Worm (Caenorhabditis elegans) whole organism, young adult: Measurements from ENCODE around the gene T07D4.2.

Source experiments
- B0019.2 ChIP-seq: fragments of 200-800 bp; sonication (Bioruptor generic); conservative IDR thresholded peaks from 2 replicates; pipeline ENCODE4 v1.3.6; 2022; ENCODE audit warnings: missing genetic modification reagents, missing genetic modification characterization, missing compliant biosample characterization
- B0035.1 ChIP-seq: sonication (generic microtip); optimal IDR thresholded peaks from 2 replicates; lab custom pipeline; 2016; ENCODE audit warnings: missing genetic modification characterization, mild to moderate bottlenecking, missing compliant biosample characterization, missing genotype, missing genetic modification reagents
- B0336.3 ChIP-seq: fragments of 200-800 bp; sonication (Bioruptor generic); IDR thresholded peaks from 2 replicates; pipeline ENCODE4 v1.3.6; 2022; ENCODE audit warnings: missing genetic modification characterization, missing compliant biosample characterization
- C17E4.6 ChIP-seq: fragments of 200-800 bp; sonication (Bioruptor generic); IDR thresholded peaks from 2 replicates; pipeline ENCODE4 v1.3.6; 2022; ENCODE audit warnings: missing genetic modification reagents, missing genetic modification characterization, missing compliant biosample characterization
- D2030.7 ChIP-seq: fragments of 200-800 bp; sonication (Bioruptor generic); IDR thresholded peaks from 2 replicates; pipeline ENCODE4 v1.3.6; 2022; ENCODE audit warnings: missing genetic modification reagents, missing genetic modification characterization, missing compliant biosample characterization
- F22D6.2 ChIP-seq: sonication (generic microtip); optimal IDR thresholded peaks from 2 replicates; lab custom pipeline; 2016; ENCODE audit warnings: mild to moderate bottlenecking, missing genetic modification characterization, missing compliant biosample characterization
- F55B11.4 ChIP-seq: sonication (generic microtip); optimal IDR thresholded peaks from 2 replicates; lab custom pipeline; 2016; ENCODE audit warnings: missing compliant biosample characterization, missing genetic modification characterization, borderline replicate concordance; ENCODE audit not compliant: insufficient read depth
- Y56A3A.18 ChIP-seq: fragments of 200-800 bp; sonication (Bioruptor generic); IDR thresholded peaks from 2 replicates; pipeline ENCODE4 v1.3.6; 2022; ENCODE audit warnings: missing genetic modification reagents, missing genetic modification characterization, missing compliant biosample characterization
- Y79H2A.3 ChIP-seq: fragments of 200-800 bp; sonication (Bioruptor generic); conservative IDR thresholded peaks from 2 replicates; pipeline ENCODE4 v1.3.6; 2022; ENCODE audit warnings: missing genetic modification reagents, missing genetic modification characterization, missing compliant biosample characterization
- ZK185.1 ChIP-seq: sonication (generic microtip); optimal IDR thresholded peaks from 2 replicates; lab custom pipeline; 2016; ENCODE audit warnings: mild to moderate bottlenecking, missing genetic modification characterization, missing compliant biosample characterization; ENCODE audit not compliant: poor library complexity, severe bottlenecking
- aptf-2 ChIP-seq: fragments of 200-800 bp; sonication (Bioruptor generic); conservative IDR thresholded peaks from 2 replicates; pipeline ENCODE4 v1.3.6; 2022; ENCODE audit warnings: missing genetic modification reagents, missing genetic modification characterization, missing compliant biosample characterization
- aptf-3 ChIP-seq: fragments of 200-800 bp; sonication (Bioruptor generic); IDR thresholded peaks from 2 replicates; pipeline ENCODE4 v1.3.6; 2022; ENCODE audit warnings: missing genetic modification characterization, missing compliant biosample characterization
- attf-3 ChIP-seq: fragments of 200-800 bp; sonication (Bioruptor generic); conservative IDR thresholded peaks from 2 replicates; pipeline ENCODE4 v1.3.6; 2022; ENCODE audit warnings: missing genetic modification reagents, missing genetic modification characterization, missing compliant biosample characterization
- attf-6 ChIP-seq: fragments of 200-800 bp; sonication (Bioruptor generic); IDR thresholded peaks from 2 replicates; pipeline ENCODE4 v1.3.6; 2022; ENCODE audit warnings: missing genetic modification reagents, missing genetic modification characterization, missing compliant biosample characterization
- bed-1 ChIP-seq: fragments of 200-800 bp; sonication (Bioruptor generic); IDR thresholded peaks from 2 replicates; pipeline ENCODE4 v1.3.6; 2022; ENCODE audit warnings: missing genetic modification reagents, missing genetic modification characterization, missing compliant biosample characterization
- ceh-100 ChIP-seq: fragments of 200-800 bp; sonication (Bioruptor generic); IDR thresholded peaks from 2 replicates; pipeline ENCODE4 v1.3.6; 2022; ENCODE audit warnings: missing genetic modification reagents, missing genetic modification characterization, missing compliant biosample characterization
- ceh-91 ChIP-seq: fragments of 200-800 bp; sonication (Bioruptor generic); IDR thresholded peaks from 2 replicates; pipeline ENCODE4 v1.3.6; 2022; ENCODE audit warnings: missing genetic modification reagents, missing genetic modification characterization, missing compliant biosample characterization
- dox-1 ChIP-seq: fragments of 200-800 bp; sonication (Bioruptor generic); IDR thresholded peaks from 2 replicates; pipeline ENCODE4 v1.3.6; 2022; ENCODE audit warnings: missing genetic modification reagents, missing genetic modification characterization, missing compliant biosample characterization
- dpff-1 ChIP-seq: sonication (generic microtip); optimal IDR thresholded peaks from 2 replicates; lab custom pipeline; 2017; ENCODE audit warnings: mild to moderate bottlenecking, missing genetic modification characterization, missing compliant biosample characterization
- dpl-1 ChIP-seq: fragments of 150-350 bp; optimal IDR thresholded peaks from 2 replicates; lab custom pipeline; 2014; ENCODE audit warnings: missing biosample characterization, missing genetic modification reagents, missing genetic modification characterization
- efl-1 ChIP-seq: fragments of 150-350 bp; optimal IDR thresholded peaks from 2 replicates; lab custom pipeline; 2014; ENCODE audit warnings: missing biosample characterization, missing genetic modification reagents, missing genetic modification characterization
- egl-18 ChIP-seq: fragments of 200-800 bp; sonication (Bioruptor generic); IDR thresholded peaks from 2 replicates; pipeline ENCODE4 v1.3.6; 2022; ENCODE audit warnings: missing genetic modification reagents, missing genetic modification characterization, missing compliant biosample characterization
- gei-17 ChIP-seq: fragments of 200-800 bp; sonication (Bioruptor generic); optimal IDR thresholded peaks from 2 replicates; lab custom pipeline; 2018; ENCODE audit warnings: mild to moderate bottlenecking, missing genetic modification characterization, missing compliant biosample characterization
- him-1 ChIP-seq: sonication (generic microtip); optimal IDR thresholded peaks from 2 replicates; lab custom pipeline; 2016; ENCODE audit warnings: missing genotype, missing genetic modification reagents, missing genetic modification characterization, missing compliant biosample characterization
- hlh-12 ChIP-seq: sonication (generic microtip); optimal IDR thresholded peaks from 2 replicates; lab custom pipeline; 2016; ENCODE audit warnings: missing genetic modification characterization, missing compliant biosample characterization
- hrde-1 ChIP-seq: sonication (generic microtip); optimal IDR thresholded peaks from 2 replicates; lab custom pipeline; 2016; ENCODE audit warnings: missing genetic modification characterization, mild to moderate bottlenecking, missing compliant biosample characterization, moderate library complexity, missing genotype, missing genetic modification reagents, borderline replicate concordance
- let-526 ChIP-seq: fragments of 200-800 bp; sonication (Bioruptor generic); IDR thresholded peaks from 2 replicates; pipeline ENCODE4 v1.3.6; 2022; ENCODE audit warnings: missing genetic modification reagents, missing genetic modification characterization, missing compliant biosample characterization
- lin-26 ChIP-seq: fragments of 200-800 bp; sonication (Bioruptor generic); IDR thresholded peaks from 2 replicates; pipeline ENCODE4 v1.3.6; 2022; ENCODE audit warnings: missing genetic modification reagents, missing genetic modification characterization, missing compliant biosample characterization
- lin-54 ChIP-seq: fragments of 200-800 bp; sonication (Bioruptor generic); optimal IDR thresholded peaks from 2 replicates; lab custom pipeline; 2018; ENCODE audit warnings: mild to moderate bottlenecking, missing genetic modification characterization, missing compliant biosample characterization
- madf-8 ChIP-seq: fragments of 200-800 bp; sonication (Bioruptor generic); conservative IDR thresholded peaks from 2 replicates; pipeline ENCODE4 v1.3.6; 2022; ENCODE audit warnings: missing genetic modification reagents, missing genetic modification characterization, missing compliant biosample characterization
- nfyb-1 ChIP-seq: fragments of 200-800 bp; sonication (Bioruptor generic); IDR thresholded peaks from 2 replicates; pipeline ENCODE4 v1.3.6; 2022; ENCODE audit warnings: missing genetic modification reagents, missing genetic modification characterization, missing compliant biosample characterization
- nhr-120 ChIP-seq: fragments of 200-800 bp; sonication (Bioruptor generic); IDR thresholded peaks from 2 replicates; pipeline ENCODE4 v1.3.6; 2022; ENCODE audit warnings: missing genetic modification characterization, missing compliant biosample characterization
- nhr-179 ChIP-seq: sonication (generic microtip); optimal IDR thresholded peaks from 2 replicates; lab custom pipeline; 2016; ENCODE audit warnings: mild to moderate bottlenecking, missing genetic modification characterization, missing compliant biosample characterization
- nhr-90 ChIP-seq: sonication (generic microtip); optimal IDR thresholded peaks from 2 replicates; lab custom pipeline; 2016; ENCODE audit warnings: missing genotype, mild to moderate bottlenecking, missing genetic modification characterization, missing compliant biosample characterization
- pbrm-1 ChIP-seq: fragments of 200-800 bp; sonication (Bioruptor generic); IDR thresholded peaks from 2 replicates; pipeline ENCODE4 v1.3.6; 2022; ENCODE audit warnings: missing genetic modification reagents, missing genetic modification characterization, missing compliant biosample characterization
- sea-2 ChIP-seq: fragments of 200-800 bp; sonication (Bioruptor generic); IDR thresholded peaks from 2 replicates; pipeline ENCODE4 v1.3.6; 2022; ENCODE audit warnings: missing genetic modification characterization, missing compliant biosample characterization
- snpc-1.1 ChIP-seq: sonication (generic microtip); optimal IDR thresholded peaks from 2 replicates; lab custom pipeline; 2017; ENCODE audit warnings: missing genetic modification characterization, mild to moderate bottlenecking, missing compliant biosample characterization, antibody characterized with exemption, moderate library complexity, missing genotype, missing genetic modification reagents; ENCODE audit not compliant: insufficient read depth
- snpc-4 ChIP-seq, 5 experiments: fragments of 150-350 bp in 1 of 5; sonication (generic microtip) in 4 of 5; optimal IDR thresholded peaks; 2 replicates each; lab custom pipeline; 2014 to 2018; ENCODE audit warnings: missing genetic modification characterization in 5 of 5, missing biosample characterization in 3 of 5, antibody characterized with exemption in 2 of 5, mild to moderate bottlenecking in 2 of 5, missing compliant biosample characterization in 2 of 5, missing genotype in 2 of 5, moderate library complexity in 2 of 5, missing genetic modification reagents in 1 of 5
- tlf-1 ChIP-seq: fragments of 200-800 bp; sonication (Bioruptor generic); optimal IDR thresholded peaks from 2 replicates; lab custom pipeline; 2018; ENCODE audit warnings: mild to moderate bottlenecking, missing genetic modification characterization, missing compliant biosample characterization
- ztf-22 ChIP-seq: fragments of 200-800 bp; sonication (Bioruptor generic); optimal IDR thresholded peaks from 2 replicates; lab custom pipeline; 2018; ENCODE audit warnings: mild to moderate bottlenecking, missing genetic modification characterization, moderate library complexity, missing compliant biosample characterization
- ztf-28 ChIP-seq: fragments of 200-800 bp; sonication (Bioruptor generic); IDR thresholded peaks from 2 replicates; pipeline ENCODE4 v1.3.6; 2022; ENCODE audit warnings: missing genetic modification reagents, missing genetic modification characterization, missing compliant biosample characterization

T07D4.2 gene

ce11 chrII:8853960-8854359, 19.8 kb downstream of the T07D4.2 start:
- TF ChIP-seq attf-6 (GFP tag; lab: Robert Waterston, UW) (no peak), hrde-1 (tag; lab: Kevin White, UChicago) (no peak), snpc-1.1 (tag; lab: Kevin White, UChicago) (no peak), dox-1 (GFP tag; lab: Robert Waterston, UW) (no peak), Y79H2A.3 (GFP tag; lab: Robert Waterston, UW) (no peak), ztf-22 (GFP tag; lab: Kevin White, UChicago) (no peak)

ce11 chrII:8853238-8853637, 20.5 kb downstream of the T07D4.2 start:
- TF ChIP-seq nhr-179 (tag; lab: Kevin White, UChicago) (no peak), sea-2 (GFP tag; lab: Robert Waterston, UW) (no peak), Y79H2A.3 (GFP tag; lab: Robert Waterston, UW) (no peak), snpc-4 (GFP tag; optimal IDR thresholded peaks at IDR 0.05; lab: Kevin White, UChicago) (no peak), snpc-4 (tag; optimal IDR thresholded peaks at IDR 0.05; lab: Kevin White, UChicago) (no peak), B0035.1 (tag; lab: Kevin White, UChicago) (no peak), B0336.3 (GFP tag; lab: Robert Waterston, UW) (no peak), efl-1 (GFP tag; lab: Kevin White, UChicago) (no peak), C17E4.6 (GFP tag; lab: Robert Waterston, UW) (no peak), nhr-120 (GFP tag; lab: Robert Waterston, UW) (no peak), ztf-22 (GFP tag; lab: Kevin White, UChicago) (no peak), aptf-2 (GFP tag; lab: Robert Waterston, UW) (no peak), attf-6 (GFP tag; lab: Robert Waterston, UW) (no peak), egl-18 (no peak), nhr-90 (tag; lab: Kevin White, UChicago) (no peak), ztf-28 (GFP tag; lab: Robert Waterston, UW) (no peak), pbrm-1 (GFP tag; lab: Robert Waterston, UW) (no peak), nfyb-1 (GFP tag; lab: Robert Waterston, UW) (no peak), Y56A3A.18 (GFP tag; lab: Robert Waterston, UW) (no peak), B0019.2 (GFP tag; lab: Robert Waterston, UW) (no peak), let-526 (GFP tag; lab: Robert Waterston, UW) (no peak)
- TF ChIP-seq, all 124 proteins: peak for 0

- TF ChIP-seq aptf-2 (GFP tag; lab: Robert Waterston, UW) (no peak), bed-1 (no peak), him-1 (no peak), hlh-12 (no peak), madf-8 (GFP tag; lab: Robert Waterston, UW) (no peak)
Measured at ce11 chrII:8851996-8852587, 21.6 kb downstream of the T07D4.2 start, which contains the start of gene oac-46. oac-46 (minus strand) TSS chrII:8852096.

- TF ChIP-seq gei-17 (GFP tag; lab: Kevin White, UChicago), result no peak
- no peak for TF ChIP-seq lin-26 (GFP tag; lab: Robert Waterston, UW)
- no peak for TF ChIP-seq dpff-1 (tag; lab: Kevin White, UChicago)
- no peak for TF ChIP-seq ceh-100 (GFP tag; lab: Robert Waterston, UW)
- TF ChIP-seq aptf-3, result no peak
- TF ChIP-seq tlf-1 (GFP tag; lab: Kevin White, UChicago), result no peak
- no peak for TF ChIP-seq egl-18
- TF ChIP-seq D2030.7 (GFP tag; lab: Robert Waterston, UW), result no peak
- no peak for TF ChIP-seq lin-54
- TF ChIP-seq dpl-1 (GFP tag; lab: Kevin White, UChicago), result no peak
- TF ChIP-seq F55B11.4 (tag; lab: Kevin White, UChicago), result no peak
- no peak for TF ChIP-seq attf-3 (GFP tag; lab: Robert Waterston, UW)
- TF ChIP-seq snpc-1.1 (tag; lab: Kevin White, UChicago), result no peak
- TF ChIP-seq ZK185.1, result no peak
- TF ChIP-seq ceh-91 (GFP tag; lab: Robert Waterston, UW), result no peak
- no peak for TF ChIP-seq F22D6.2 (tag; lab: Kevin White, UChicago)
Measured at ce11 chrII:8848984-8849383, 24.8 kb downstream of the T07D4.2 start.
